Fruit fly (Drosophila melanogaster) whole organism, adult: ENCODE results near the gene Srx.

Experiments
- CG11617 ChIP-seq: fragments of 200-800 bp; sonication (Bioruptor generic); optimal IDR thresholded peaks from 2 replicates; lab custom pipeline; 2017; ENCODE audit warnings: mild to moderate bottlenecking, missing biosample characterization, missing genetic modification reagents, missing genetic modification characterization
- CG12768 ChIP-seq: fragments of 200-800 bp; sonication (Bioruptor generic); optimal IDR thresholded peaks from 2 replicates; lab custom pipeline; 2017; ENCODE audit warnings: missing biosample characterization, missing genetic modification characterization, mild to moderate bottlenecking, moderate library complexity, missing genetic modification reagents
- CG14711 ChIP-seq: fragments of 200-800 bp; sonication (Bioruptor generic); optimal IDR thresholded peaks from 2 replicates; lab custom pipeline; 2018; ENCODE audit warnings: missing biosample characterization, mild to moderate bottlenecking, missing genetic modification characterization, moderate library complexity
- CG1620 ChIP-seq: fragments of 200-800 bp; sonication (Bioruptor generic); optimal IDR thresholded peaks from 2 replicates; lab custom pipeline; 2016; ENCODE audit warnings: missing biosample characterization, missing genetic modification characterization
- CG33017 ChIP-seq: fragments of 200-800 bp; sonication (Bioruptor generic); optimal IDR thresholded peaks from 2 replicates; lab custom pipeline; 2018; ENCODE audit warnings: missing biosample characterization, mild to moderate bottlenecking, missing genetic modification characterization, moderate library complexity
- CG5204 ChIP-seq: fragments of 200-800 bp; sonication (Bioruptor generic); optimal IDR thresholded peaks from 2 replicates; lab custom pipeline; 2016; ENCODE audit warnings: missing biosample characterization, missing genetic modification characterization
- CG7045 ChIP-seq: fragments of 200-800 bp; sonication (Bioruptor generic); optimal IDR thresholded peaks from 2 replicates; lab custom pipeline; 2017; ENCODE audit warnings: missing biosample characterization, mild to moderate bottlenecking, missing genetic modification characterization
- CG7101 ChIP-seq: fragments of 200-800 bp; sonication (Bioruptor generic); optimal IDR thresholded peaks from 2 replicates; lab custom pipeline; 2018; ENCODE audit warnings: missing biosample characterization, mild to moderate bottlenecking, missing genetic modification characterization, moderate library complexity
- Clk ChIP-seq: fragments of 200-800 bp; sonication (Bioruptor generic); optimal IDR thresholded peaks from 2 replicates; lab custom pipeline; 2017; ENCODE audit warnings: missing biosample characterization, missing genetic modification characterization
- Crg-1 ChIP-seq: fragments of 200-800 bp; sonication (Bioruptor generic); optimal IDR thresholded peaks from 2 replicates; lab custom pipeline; 2016; ENCODE audit warnings: missing biosample characterization, missing genetic modification characterization
- Hr96 ChIP-seq: fragments of 200-800 bp; sonication (Bioruptor generic); optimal IDR thresholded peaks from 2 replicates; lab custom pipeline; 2016; ENCODE audit warnings: missing biosample characterization, missing genetic modification characterization
- Mnt ChIP-seq: fragments of 200-800 bp; sonication (Bioruptor generic); optimal IDR thresholded peaks from 2 replicates; lab custom pipeline; 2016; ENCODE audit warnings: missing biosample characterization, mild to moderate bottlenecking, missing genetic modification characterization
- bab1 ChIP-seq: fragments of 200-800 bp; sonication (Bioruptor generic); optimal IDR thresholded peaks from 3 replicates; lab custom pipeline; 2019; ENCODE audit warnings: missing biosample characterization, mild to moderate bottlenecking, missing genetic modification characterization, moderate library complexity
- cic ChIP-seq: fragments of 200-800 bp; sonication (Bioruptor generic); optimal IDR thresholded peaks from 2 replicates; lab custom pipeline; 2017; ENCODE audit warnings: missing biosample characterization, mild to moderate bottlenecking, missing genetic modification characterization, moderate library complexity
- cnc ChIP-seq, 2 experiments: fragments of >200 bp; optimal IDR thresholded peaks; 2 replicates each; lab custom pipeline; 2017
- kay ChIP-seq: fragments of 200-800 bp; sonication (Bioruptor generic); peaks from one replicate; lab custom pipeline; 2016; ENCODE audit warnings: missing biosample characterization, missing genetic modification characterization, borderline replicate concordance
- ovo ChIP-seq: fragments of 200-800 bp; sonication (Bioruptor generic); optimal IDR thresholded peaks from 2 replicates; lab custom pipeline; 2016; ENCODE audit warnings: missing biosample characterization, missing genetic modification characterization
- pad ChIP-seq: fragments of 200-800 bp; sonication (Bioruptor generic); optimal IDR thresholded peaks from 3 replicates; lab custom pipeline; 2017; ENCODE audit warnings: missing biosample characterization, missing genetic modification characterization, mild to moderate bottlenecking, moderate library complexity, missing genetic modification reagents
- tj ChIP-seq: fragments of 200-800 bp; sonication (Bioruptor generic); optimal IDR thresholded peaks from 3 replicates; lab custom pipeline; 2017; ENCODE audit warnings: missing biosample characterization, mild to moderate bottlenecking, missing genetic modification characterization, moderate library complexity
- toe ChIP-seq: fragments of 200-800 bp; sonication (Bioruptor generic); optimal IDR thresholded peaks from 2 replicates; lab custom pipeline; 2016; ENCODE audit warnings: missing biosample characterization, missing genetic modification characterization

Gene Srx

dm6 chrX:17856458-17857277, at the start of gene Srx:
TSS of gene Srx (plus strand) at chrX:17856974.
- no peak for TF ChIP-seq cnc (optimal IDR thresholded peaks at IDR 0.05; lab: Kevin White, UChicago)
- no peak for TF ChIP-seq Crg-1 (GFP tag; lab: Kevin White, UChicago)
- peak; percentile 34 for TF ChIP-seq ovo (GFP tag; lab: Kevin White, UChicago)
- no peak for TF ChIP-seq Clk (GFP tag; lab: Kevin White, UChicago)
- TF ChIP-seq CG7101 = peak; percentile 35
- TF ChIP-seq CG7045 (GFP tag; lab: Kevin White, UChicago) = no peak
- TF ChIP-seq CG12768 (GFP tag; lab: Kevin White, UChicago) = no peak
- no peak for TF ChIP-seq CG5204 (GFP tag; lab: Kevin White, UChicago)
- TF ChIP-seq toe (GFP tag; lab: Kevin White, UChicago) = peak; percentile 64
- peak; percentile 59 for TF ChIP-seq Mnt (GFP tag; lab: Kevin White, UChicago)
- TF ChIP-seq cic (GFP tag; lab: Kevin White, UChicago) = peak; percentile 45
- TF ChIP-seq bab1 = peak; percentile 25
- TF ChIP-seq CG11617 (GFP tag; lab: Kevin White, UChicago) = peak; percentile 60
- peak; percentile 51 for TF ChIP-seq pad
- TF ChIP-seq kay (GFP tag; lab: Kevin White, UChicago) = no peak
- TF ChIP-seq CG1620 (GFP tag; lab: Kevin White, UChicago) = peak; percentile 54
- no peak for TF ChIP-seq CG33017 (tag; lab: Kevin White, UChicago)
- peak; percentile 89 for TF ChIP-seq CG14711
- no peak for TF ChIP-seq Hr96 (GFP tag; lab: Kevin White, UChicago)
- TF ChIP-seq tj (GFP tag; lab: Kevin White, UChicago) = peak; percentile 49

- TF ChIP-seq CG12768 (GFP tag; lab: Kevin White, UChicago) = no peak
- TF ChIP-seq CG11617 (GFP tag; lab: Kevin White, UChicago) = no peak
- no peak for TF ChIP-seq CG7045 (GFP tag; lab: Kevin White, UChicago)
- no peak for TF ChIP-seq cnc (optimal IDR thresholded peaks at IDR 0.05; lab: Kevin White, UChicago)
- TF ChIP-seq cic (GFP tag; lab: Kevin White, UChicago) = no peak
- TF ChIP-seq Hr96 (GFP tag; lab: Kevin White, UChicago) = no peak
- no peak for TF ChIP-seq CG1620 (GFP tag; lab: Kevin White, UChicago)
- no peak for TF ChIP-seq ovo (GFP tag; lab: Kevin White, UChicago)
- no peak for TF ChIP-seq bab1
- TF ChIP-seq Clk (GFP tag; lab: Kevin White, UChicago) = no peak
- TF ChIP-seq kay (GFP tag; lab: Kevin White, UChicago) = no peak
- no peak for TF ChIP-seq CG14711
- TF ChIP-seq CG33017 (tag; lab: Kevin White, UChicago) = no peak
- no peak for TF ChIP-seq CG7101
- TF ChIP-seq CG5204 (GFP tag; lab: Kevin White, UChicago) = no peak
Observed at dm6 chrX:17812193-17812592, 44.6 kb upstream of the Srx start.

DNA sequence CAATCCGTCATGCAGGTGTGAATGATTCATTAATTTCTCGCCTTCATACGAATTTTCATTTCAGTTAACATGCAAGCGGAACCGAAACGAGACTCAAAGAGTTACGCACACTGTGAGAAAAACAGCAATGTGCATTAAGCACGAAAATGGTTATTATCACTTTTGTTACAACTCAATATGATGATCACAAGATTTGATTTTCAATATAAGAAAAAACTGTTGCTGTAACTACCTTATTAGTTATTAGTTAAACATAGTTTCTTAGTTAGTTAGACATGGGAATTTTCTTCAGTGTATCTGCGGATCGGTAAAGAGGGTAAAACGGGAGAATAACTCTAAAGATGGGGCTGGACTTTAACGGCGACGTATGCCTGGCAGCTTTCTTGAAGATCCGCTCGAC, 42.0 kb upstream of the Srx start:
- no peak for TF ChIP-seq CG14711
- no peak for TF ChIP-seq toe (GFP tag; lab: Kevin White, UChicago)
- TF ChIP-seq CG1620 (GFP tag; lab: Kevin White, UChicago) = no peak
- no peak for TF ChIP-seq ovo (GFP tag; lab: Kevin White, UChicago)
- TF ChIP-seq pad = no peak
- no peak for TF ChIP-seq Mnt (GFP tag; lab: Kevin White, UChicago)
- no peak for TF ChIP-seq Hr96 (GFP tag; lab: Kevin White, UChicago)
- TF ChIP-seq CG12768 (GFP tag; lab: Kevin White, UChicago) = no peak
- no peak for TF ChIP-seq CG7101
- no peak for TF ChIP-seq Clk (GFP tag; lab: Kevin White, UChicago)
- no peak for TF ChIP-seq kay (GFP tag; lab: Kevin White, UChicago)
- no peak for TF ChIP-seq cnc (optimal IDR thresholded peaks at IDR 0.05; lab: Kevin White, UChicago)
- TF ChIP-seq CG33017 (tag; lab: Kevin White, UChicago) = no peak
- no peak for TF ChIP-seq CG11617 (GFP tag; lab: Kevin White, UChicago)

- no peak for TF ChIP-seq CG11617 (GFP tag; lab: Kevin White, UChicago)
Observed at dm6 chrX:17816437-17816836, 40.3 kb upstream of the Srx start.

DNA sequence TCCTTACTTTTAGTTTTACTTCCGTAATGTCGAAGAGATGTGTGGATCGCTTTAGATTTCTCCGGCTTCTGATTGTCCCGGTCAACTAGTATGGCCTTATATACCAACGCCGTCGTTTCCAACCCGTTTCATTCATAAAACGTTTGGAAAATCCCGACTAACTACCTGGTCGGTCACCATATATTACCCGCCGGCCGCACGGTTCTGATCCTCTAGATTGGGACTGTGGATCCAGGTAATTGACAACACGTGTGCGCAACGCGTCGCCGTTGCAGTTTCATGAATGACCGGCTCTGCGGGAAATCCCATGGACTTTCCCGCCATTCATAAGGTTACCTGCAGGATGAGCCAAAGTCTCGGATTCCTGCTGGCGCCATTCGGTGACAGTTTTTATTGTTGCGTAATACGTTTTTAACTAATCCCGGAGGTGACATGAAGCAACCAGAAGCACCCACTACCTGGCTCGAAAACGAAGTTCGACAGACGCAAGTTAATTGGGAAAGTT, 37.1 kb upstream of the Srx start, which contains the start of gene CG12986:
CG12986 (minus strand) TSS at position 51 of the 505 bp plus-strand sequence.
- TF ChIP-seq CG12768 (GFP tag; lab: Kevin White, UChicago) (no peak), pad (no peak), Clk (GFP tag; lab: Kevin White, UChicago) (no peak), toe (GFP tag; lab: Kevin White, UChicago) (no peak), ovo (GFP tag; lab: Kevin White, UChicago) (no peak), tj (GFP tag; lab: Kevin White, UChicago) (no peak), Crg-1 (GFP tag; lab: Kevin White, UChicago) (no peak)

dm6 chrX:17820252-17820651, 36.5 kb upstream of the Srx start:
- TF ChIP-seq bab1 = peak; percentile 28
- no peak for TF ChIP-seq CG12768 (GFP tag; lab: Kevin White, UChicago)
- TF ChIP-seq Mnt (GFP tag; lab: Kevin White, UChicago) = peak; percentile 10
- TF ChIP-seq cnc (optimal IDR thresholded peaks at IDR 0.05; lab: Kevin White, UChicago) = no peak
- TF ChIP-seq kay (GFP tag; lab: Kevin White, UChicago) = no peak
- TF ChIP-seq ovo (GFP tag; lab: Kevin White, UChicago) = no peak
- no peak for TF ChIP-seq cic (GFP tag; lab: Kevin White, UChicago)
- peak; percentile 31 for TF ChIP-seq CG7101
- TF ChIP-seq CG7045 (GFP tag; lab: Kevin White, UChicago) = no peak
- TF ChIP-seq Hr96 (GFP tag; lab: Kevin White, UChicago) = no peak
- peak; percentile 93 for TF ChIP-seq tj (GFP tag; lab: Kevin White, UChicago)
- TF ChIP-seq CG11617 (GFP tag; lab: Kevin White, UChicago) = no peak
- no peak for TF ChIP-seq Crg-1 (GFP tag; lab: Kevin White, UChicago)
- peak; percentile 20 for TF ChIP-seq CG14711
- no peak for TF ChIP-seq CG33017 (tag; lab: Kevin White, UChicago)
- peak; percentile 33 for TF ChIP-seq pad
- no peak for TF ChIP-seq CG5204 (GFP tag; lab: Kevin White, UChicago)
- no peak for TF ChIP-seq Clk (GFP tag; lab: Kevin White, UChicago)
- TF ChIP-seq toe (GFP tag; lab: Kevin White, UChicago) = no peak
- TF ChIP-seq CG1620 (GFP tag; lab: Kevin White, UChicago) = peak; percentile 75
